Worm (Caenorhabditis elegans) whole organism, L4 larva: ENCODE data around the gene C27F2.10.
"Not testable (repeated sequence)": the region's sequence is repeated elsewhere in the genome, so short reads cannot be mapped to it uniquely, and the experiment has no call there.

Experiments
- D1046.2 ChIP-seq: fragments of 200-800 bp; sonication (Bioruptor generic); IDR thresholded peaks from 2 replicates; pipeline ENCODE4 v1.3.6; 2022; ENCODE audit warnings: missing genetic modification characterization, missing compliant biosample characterization
- F26F4.8 ChIP-seq: fragments of 200-800 bp; sonication (Bioruptor generic); conservative IDR thresholded peaks from 2 replicates; pipeline ENCODE4 v1.3.6; 2022; ENCODE audit warnings: missing genetic modification characterization, missing compliant biosample characterization
- F44E2.7 ChIP-seq: fragments of 200-800 bp; sonication (Bioruptor generic); IDR thresholded peaks from 2 replicates; pipeline ENCODE4 v2.1.2; 2022; ENCODE audit warnings: missing genetic modification characterization, missing compliant biosample characterization
- F49E8.2 ChIP-seq: sonication (generic microtip); optimal IDR thresholded peaks from 2 replicates; lab custom pipeline; 2016; ENCODE audit warnings: missing compliant biosample characterization, mild to moderate bottlenecking, missing genetic modification characterization, borderline replicate concordance
- R02D3.7 ChIP-seq: fragments of 150-350 bp; sonication (generic microtip); optimal IDR thresholded peaks from 3 replicates; lab custom pipeline; 2014; ENCODE audit warnings: missing biosample characterization, missing genetic modification characterization
- T26A8.4 ChIP-seq: fragments of 200-800 bp; sonication (Bioruptor generic); IDR thresholded peaks from 2 replicates; pipeline ENCODE4 v1.3.6; 2022; ENCODE audit warnings: missing genetic modification characterization, missing compliant biosample characterization
- aha-1 ChIP-seq: fragments of 150-350 bp; peaks from one replicate; lab custom pipeline; 2014; ENCODE audit warnings: missing biosample characterization, missing genetic modification characterization
- aly-2 ChIP-seq: sonication (generic microtip); optimal IDR thresholded peaks from 2 replicates; lab custom pipeline; 2018; ENCODE audit warnings: missing biosample characterization, missing genetic modification characterization
- ceh-20 ChIP-seq: fragments of 200-800 bp; sonication (Bioruptor generic); IDR thresholded peaks from 2 replicates; pipeline ENCODE4 v1.3.6; 2022; ENCODE audit warnings: missing genetic modification reagents, missing genetic modification characterization, missing compliant biosample characterization
- ceh-62 ChIP-seq: sonication (generic microtip); optimal IDR thresholded peaks from 2 replicates; lab custom pipeline; 2017; ENCODE audit warnings: missing biosample characterization, missing genetic modification characterization
- ceh-82 ChIP-seq: sonication (generic microtip); optimal IDR thresholded peaks from 2 replicates; lab custom pipeline; 2017; ENCODE audit warnings: missing biosample characterization, missing genetic modification characterization
- ces-1 ChIP-seq: fragments of 150-350 bp; sonication (generic microtip); optimal IDR thresholded peaks from 4 replicates; lab custom pipeline; 2014; ENCODE audit warnings: missing biosample characterization, missing genetic modification reagents, missing genetic modification characterization
- cey-2 ChIP-seq: sonication (generic microtip); optimal IDR thresholded peaks from 3 replicates; lab custom pipeline; 2017; ENCODE audit warnings: missing genetic modification characterization, mild to moderate bottlenecking, missing compliant biosample characterization, antibody characterized with exemption, borderline replicate concordance; ENCODE audit not compliant: insufficient read depth
- ctbp-1 ChIP-seq: fragments of 200-800 bp; sonication (Bioruptor generic); IDR thresholded peaks from 2 replicates; pipeline ENCODE4 v1.3.6; 2022; ENCODE audit warnings: missing genetic modification reagents, missing genetic modification characterization, missing compliant biosample characterization
- daf-12 ChIP-seq: fragments of 150-350 bp; optimal IDR thresholded peaks from 2 replicates; lab custom pipeline; 2014; ENCODE audit warnings: missing biosample characterization, missing genetic modification reagents, missing genetic modification characterization
- egl-27 ChIP-seq: sonication (generic microtip); optimal IDR thresholded peaks from 3 replicates; lab custom pipeline; 2017; ENCODE audit warnings: missing biosample characterization, missing genetic modification reagents, missing genetic modification characterization
- fkh-10 ChIP-seq: fragments of 150-350 bp; optimal IDR thresholded peaks from 2 replicates; lab custom pipeline; 2014; ENCODE audit warnings: missing biosample characterization, missing genetic modification reagents, missing genetic modification characterization
- hif-1 ChIP-seq, 2 experiments: sonication (generic microtip); optimal IDR thresholded peaks; 2 replicates each; lab custom pipeline; 2016 to 2017; ENCODE audit warnings: missing compliant biosample characterization in 2 of 2, missing genetic modification characterization in 2 of 2, missing genetic modification reagents in 2 of 2, missing genotype in 2 of 2, mild to moderate bottlenecking in 1 of 2
- lin-1 ChIP-seq: fragments of 200-800 bp; sonication (Bioruptor generic); IDR thresholded peaks from 2 replicates; pipeline ENCODE4 v1.3.6; 2022; ENCODE audit warnings: missing genetic modification reagents, missing genetic modification characterization, missing compliant biosample characterization
- lin-38 ChIP-seq: fragments of 200-800 bp; sonication (Bioruptor generic); IDR thresholded peaks from 2 replicates; pipeline ENCODE4 v1.3.6; 2022; ENCODE audit warnings: missing genetic modification reagents, missing genetic modification characterization, missing compliant biosample characterization
- lin-39 ChIP-seq: fragments of 150-350 bp; optimal IDR thresholded peaks from 2 replicates; lab custom pipeline; 2014; ENCODE audit warnings: missing biosample characterization, missing genetic modification reagents, missing genetic modification characterization
- lsy-2 ChIP-seq, 2 experiments: fragments of 150-350 bp in 1 of 2; sonication (generic microtip) in 1 of 2; optimal IDR thresholded peaks; 2 replicates each; lab custom pipeline; 2014 to 2017; ENCODE audit warnings: missing biosample characterization in 2 of 2, missing genetic modification characterization in 2 of 2
- mdl-1 ChIP-seq, 2 experiments: fragments of 150-350 bp in 1 of 2; sonication (generic microtip) in 1 of 2; optimal IDR thresholded peaks; 2 replicates each; lab custom pipeline; 2014 to 2017; ENCODE audit warnings: missing biosample characterization in 2 of 2, missing genetic modification characterization in 2 of 2
- mxl-2 ChIP-seq: fragments of 200-800 bp; sonication (Bioruptor generic); conservative IDR thresholded peaks from 2 replicates; pipeline ENCODE4 v1.3.6; 2022; ENCODE audit warnings: missing genetic modification reagents, missing genetic modification characterization, missing compliant biosample characterization
- nhr-10 ChIP-seq: fragments of 150-350 bp; optimal IDR thresholded peaks from 2 replicates; lab custom pipeline; 2014; ENCODE audit warnings: missing biosample characterization, missing genetic modification characterization
- nhr-237 ChIP-seq: sonication (generic microtip); optimal IDR thresholded peaks from 2 replicates; lab custom pipeline; 2017; ENCODE audit warnings: missing biosample characterization, missing genetic modification characterization
- nhr-41 ChIP-seq: fragments of 200-800 bp; sonication (Bioruptor generic); IDR thresholded peaks from 2 replicates; pipeline ENCODE4 v1.3.6; 2022; ENCODE audit warnings: missing genetic modification reagents, missing genetic modification characterization, missing compliant biosample characterization
- nhr-6 ChIP-seq: fragments of 150-350 bp; optimal IDR thresholded peaks from 2 replicates; lab custom pipeline; 2014; ENCODE audit warnings: missing biosample characterization, missing genetic modification characterization
- pha-4 ChIP-seq, 2 experiments: fragments of 150-350 bp in 1 of 2; fragments of 200-800 bp in 1 of 2; sonication (Bioruptor generic) in 1 of 2; IDR thresholded peaks in 1 of 2; optimal IDR thresholded peaks in 1 of 2; 2 replicates each; pipeline versions ENCODE4 v1.3.6 to Lab custom; 2014 to 2022; ENCODE audit warnings: missing genetic modification characterization in 2 of 2, missing genetic modification reagents in 2 of 2, missing biosample characterization in 1 of 2, missing compliant biosample characterization in 1 of 2
- rbr-2 ChIP-seq: sonication (generic microtip); optimal IDR thresholded peaks from 2 replicates; lab custom pipeline; 2016; ENCODE audit warnings: missing genotype, missing genetic modification characterization, missing compliant biosample characterization
- snpc-1.2 ChIP-seq: fragments of 200-800 bp; sonication (Bioruptor generic); IDR thresholded peaks from 2 replicates; pipeline ENCODE4 v1.3.6; 2022; ENCODE audit warnings: missing genetic modification reagents, missing genetic modification characterization, missing compliant biosample characterization
- snpc-4 ChIP-seq: fragments of 150-350 bp; optimal IDR thresholded peaks from 2 replicates; lab custom pipeline; 2014; ENCODE audit warnings: missing biosample characterization, missing genetic modification characterization
- spr-3 ChIP-seq: fragments of 200-800 bp; sonication (Bioruptor generic); optimal IDR thresholded peaks from 2 replicates; lab custom pipeline; 2018; ENCODE audit warnings: mild to moderate bottlenecking, missing genetic modification characterization, missing compliant biosample characterization
- tag-97 ChIP-seq: fragments of 200-800 bp; sonication (Bioruptor generic); IDR thresholded peaks from 2 replicates; pipeline ENCODE4 v1.3.6; 2022; ENCODE audit warnings: missing genetic modification characterization, missing compliant biosample characterization
- unc-62 ChIP-seq, 3 experiments: fragments of 150-350 bp in 1 of 3; sonication (generic microtip); optimal IDR thresholded peaks in 2 of 3; peaks in 1 of 3; 1 replicate in 1 of 3; 2 replicates in 2 of 3; lab custom pipeline; 2014 to 2017; ENCODE audit warnings: missing biosample characterization in 3 of 3, missing genetic modification characterization in 3 of 3, missing genetic modification reagents in 3 of 3, missing genotype in 1 of 3
- vab-7 ChIP-seq: fragments of 200-800 bp; sonication (Bioruptor generic); IDR thresholded peaks from 2 replicates; pipeline ENCODE4 v1.3.6; 2022; ENCODE audit warnings: missing genetic modification reagents, missing genetic modification characterization, missing compliant biosample characterization
- zag-1 ChIP-seq: fragments of 150-350 bp; optimal IDR thresholded peaks from 2 replicates; lab custom pipeline; 2014; ENCODE audit warnings: missing biosample characterization, missing genetic modification characterization
- zfp-2 ChIP-seq: sonication (generic microtip); optimal IDR thresholded peaks from 2 replicates; lab custom pipeline; 2016; ENCODE audit warnings: mild to moderate bottlenecking, missing genetic modification characterization, missing compliant biosample characterization
- zfp-3 ChIP-seq: fragments of 200-800 bp; sonication (Bioruptor generic); conservative IDR thresholded peaks from 2 replicates; pipeline ENCODE4 v1.3.6; 2022; ENCODE audit warnings: missing genetic modification reagents, missing genetic modification characterization, missing compliant biosample characterization

C27F2.10 gene

DNA sequence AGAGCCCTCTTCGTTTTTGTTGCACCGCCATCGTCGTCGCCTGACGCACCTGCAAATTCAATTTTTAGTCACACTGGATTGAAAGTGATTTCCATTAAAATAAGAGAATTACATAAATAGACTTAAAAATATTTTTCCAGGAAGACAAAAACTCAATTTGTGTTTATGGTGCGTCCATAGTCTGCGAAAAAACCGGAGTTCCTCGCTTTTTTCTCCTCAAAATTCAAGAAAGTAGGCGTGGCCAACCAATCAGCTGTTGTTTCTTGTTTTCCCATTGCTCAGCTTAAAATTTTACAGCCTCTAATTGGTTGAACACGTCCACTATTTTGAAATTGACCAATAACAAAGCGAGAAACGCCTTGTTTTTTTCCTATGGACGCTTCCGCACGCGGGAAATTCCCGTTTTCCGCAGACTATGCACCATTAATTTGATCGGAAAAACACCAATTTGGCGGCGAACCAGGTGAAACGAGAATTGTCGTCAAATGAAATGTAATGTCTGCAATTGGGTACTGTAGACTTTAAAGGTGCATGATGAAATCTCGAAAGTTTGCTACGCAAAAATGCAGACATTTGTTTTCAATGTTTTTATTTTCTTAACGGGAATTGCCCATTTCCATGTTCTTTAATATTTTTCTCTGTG lies 2.1 kb downstream of the C27F2.10 start, which contains the start of gene C27F2.7 (continued):
- TF ChIP-seq rbr-2 (no peak), nhr-237 (tag; lab: Kevin White, UChicago) (no peak), ceh-20 (GFP tag; lab: Robert Waterston, UW) (no peak), lin-39 (tag; lab: Kevin White, UChicago) (no peak)

DNA sequence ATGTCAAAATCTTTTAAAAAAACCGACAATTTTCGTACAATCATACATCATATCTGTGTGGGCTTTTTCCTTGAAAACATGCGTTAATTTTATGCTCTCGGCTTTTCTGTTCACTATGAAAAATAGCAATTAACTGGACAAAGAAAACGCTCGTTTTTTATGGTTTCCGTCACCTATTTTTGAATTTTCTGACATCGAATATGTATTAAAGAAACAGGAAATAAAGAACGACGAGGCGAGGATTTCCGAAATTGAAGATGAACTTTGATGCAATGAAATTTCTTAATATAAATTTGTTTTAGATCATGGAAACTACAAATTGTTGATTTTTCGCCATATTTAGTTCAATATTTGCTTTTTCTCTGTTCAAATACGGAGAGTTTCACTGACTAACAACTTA lies 2.7 kb downstream of the C27F2.10 start:
- TF ChIP-seq zfp-3 (GFP tag; lab: Robert Waterston, UW) (no peak), F44E2.7 (no peak), unc-62 (GFP tag; optimal IDR thresholded peaks at IDR 0.05 in 1 of 2; lab: Kevin White, UChicago) (peak in 1 of 2 experiments; percentile 92), unc-62 (tag; optimal IDR thresholded peaks at IDR 0.05; lab: Kevin White, UChicago) (no peak), aha-1 (no peak)
- TF ChIP-seq, all 104 proteins: peak for 1

DNA sequence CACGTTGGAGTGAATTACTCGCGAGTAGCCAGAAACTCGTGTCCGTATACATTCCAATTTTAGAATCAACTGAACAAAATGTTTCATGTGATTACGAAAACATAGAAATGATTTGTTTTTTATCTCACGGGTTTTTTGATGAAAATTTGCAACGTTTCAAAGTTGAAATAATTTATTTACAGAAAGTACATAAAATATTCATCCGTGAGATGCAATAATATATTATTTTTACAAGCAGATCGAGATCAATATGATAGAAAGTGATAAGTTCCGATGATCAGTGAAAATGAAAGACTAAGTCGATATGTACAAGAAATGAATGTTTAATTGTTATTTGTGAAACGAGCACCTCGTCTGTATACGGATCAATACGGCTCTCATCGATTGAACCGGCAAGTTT lies 6.3 kb downstream of the C27F2.10 start, which contains the start of gene C27F2.6:
C27F2.6 (minus strand) TSS at position 101 of the 400 bp plus-strand sequence.
- not testable (repeated sequence) for TF ChIP-seq tag-97 (GFP tag; lab: Robert Waterston, UW); aha-1; zfp-2 (tag; lab: Kevin White, UChicago)

DNA sequence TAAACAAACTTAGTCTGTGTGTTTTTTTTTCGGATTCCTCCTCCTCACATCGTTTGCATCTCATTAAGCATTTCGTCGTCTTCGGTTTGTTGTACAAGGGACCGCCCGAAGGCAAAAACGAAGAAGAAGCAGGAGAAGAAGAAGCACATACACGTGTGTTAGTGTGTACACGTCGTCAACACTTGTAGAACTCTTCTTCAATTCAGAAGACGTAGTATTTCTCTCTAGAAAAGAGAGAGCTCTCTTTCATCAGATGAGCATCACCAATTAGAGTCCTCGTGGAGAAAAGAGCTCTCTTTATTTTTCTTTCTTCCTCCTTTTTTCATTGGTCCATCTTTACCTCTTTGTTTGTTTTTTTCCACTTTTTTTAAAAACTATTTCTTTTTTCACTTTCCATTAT lies 18.6 kb downstream of the C27F2.10 start:
- TF ChIP-seq ctbp-1 (GFP tag; lab: Robert Waterston, UW): 0 out of 2 replicates have a peak, but pooled peaks have one; percentile 22
- no peak for TF ChIP-seq F44E2.7
- no peak for TF ChIP-seq hif-1 (tag; optimal IDR thresholded peaks at IDR 0.05; lab: Kevin White, UChicago)
- TF ChIP-seq aly-2 (tag; lab: Kevin White, UChicago): no peak
- no peak for TF ChIP-seq ceh-82 (tag; lab: Kevin White, UChicago)
- TF ChIP-seq cey-2: no peak
- no peak for TF ChIP-seq nhr-237 (tag; lab: Kevin White, UChicago)
- no peak for TF ChIP-seq egl-27 (tag; lab: Kevin White, UChicago)
- TF ChIP-seq mdl-1 (tag; optimal IDR thresholded peaks at IDR 0.05; lab: Kevin White, UChicago): peak in 1 of 2 experiments; percentile 53
- TF ChIP-seq lsy-2 (tag; optimal IDR thresholded peaks at IDR 0.05; lab: Kevin White, UChicago): no peak
- TF ChIP-seq F49E8.2 (tag; lab: Kevin White, UChicago): no peak
- no peak for TF ChIP-seq zag-1
- TF ChIP-seq pha-4 (GFP tag; IDR thresholded peaks at IDR 0.05; lab: Robert Waterston, UW): no peak
- no peak for TF ChIP-seq pha-4 (tag; optimal IDR thresholded peaks at IDR 0.05; lab: Kevin White, UChicago)
- TF ChIP-seq nhr-10 (tag; lab: Kevin White, UChicago): no peak
- no peak for TF ChIP-seq snpc-1.2 (GFP tag; lab: Robert Waterston, UW)
- TF ChIP-seq, all 104 proteins: peak for 2

DNA sequence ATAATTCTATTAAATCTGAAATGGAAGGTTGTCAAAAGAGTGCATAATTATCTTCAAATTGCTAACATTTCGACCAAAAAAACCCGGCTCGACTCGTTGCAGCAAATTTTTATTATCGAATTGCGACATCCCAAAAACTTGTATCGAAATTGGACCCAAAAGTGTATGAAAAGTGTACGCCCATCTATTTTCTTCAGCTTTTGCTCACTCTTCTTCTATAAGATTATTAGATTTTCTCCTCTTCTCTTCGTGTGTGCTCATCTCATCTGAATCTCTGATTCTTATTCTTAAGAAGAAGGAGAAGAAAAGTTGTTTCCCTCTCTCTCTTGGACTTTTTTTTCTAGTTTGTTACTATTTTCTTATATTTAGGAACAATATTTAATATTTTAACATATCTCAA lies 19.5 kb downstream of the C27F2.10 start:
- no peak for TF ChIP-seq F26F4.8
- peak in 1 of 2 experiments; percentile 31 for TF ChIP-seq lsy-2 (tag; optimal IDR thresholded peaks at IDR 0.05; lab: Kevin White, UChicago)
- TF ChIP-seq fkh-10 (GFP tag; lab: Kevin White, UChicago): peak; percentile 79
- peak; percentile 95 for TF ChIP-seq ces-1 (GFP tag; lab: Kevin White, UChicago)
- TF ChIP-seq ctbp-1 (GFP tag; lab: Robert Waterston, UW): 0 out of 2 replicates have a peak, but pooled peaks have one; percentile 23
- no peak for TF ChIP-seq nhr-41 (GFP tag; lab: Robert Waterston, UW)

DNA sequence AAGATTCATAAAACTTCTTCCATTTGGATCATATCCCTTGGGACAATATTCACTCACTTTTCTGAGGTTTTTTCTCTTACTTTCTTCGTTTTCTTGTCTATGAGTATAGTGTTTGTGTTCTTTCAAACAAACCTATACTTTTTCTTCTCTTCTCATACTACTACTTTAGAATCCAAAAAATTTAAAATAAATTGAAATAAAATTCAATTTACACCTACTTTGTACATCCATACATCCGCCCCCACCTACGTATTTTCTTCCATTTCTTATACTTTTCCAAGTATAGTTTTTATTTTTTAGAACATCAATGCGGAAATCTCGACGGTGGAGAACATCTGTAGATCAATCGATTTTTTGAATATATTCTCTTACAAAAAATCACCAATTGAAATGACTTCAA lies 21.4 kb downstream of the C27F2.10 start, which contains the start of gene nca-2:
nca-2 (plus strand) TSS at position 301 of the 400 bp plus-strand sequence.
- TF ChIP-seq vab-7 (GFP tag; lab: Robert Waterston, UW): no peak
- no peak for TF ChIP-seq F26F4.8
- no peak for TF ChIP-seq lin-38
- TF ChIP-seq lin-1: no peak
- TF ChIP-seq nhr-237 (tag; lab: Kevin White, UChicago): no peak
- TF ChIP-seq nhr-6 (tag; lab: Kevin White, UChicago): no peak
- no peak for TF ChIP-seq D1046.2
- TF ChIP-seq daf-12: no peak
- no peak for TF ChIP-seq mxl-2
- no peak for TF ChIP-seq ceh-20 (GFP tag; lab: Robert Waterston, UW)
- TF ChIP-seq snpc-4 (tag; lab: Kevin White, UChicago): no peak
- TF ChIP-seq ceh-62 (tag; lab: Kevin White, UChicago): no peak
- TF ChIP-seq spr-3 (GFP tag; lab: Kevin White, UChicago): no peak
- no peak for TF ChIP-seq T26A8.4 (GFP tag; lab: Robert Waterston, UW)
- TF ChIP-seq R02D3.7: no peak
